Worm (Caenorhabditis elegans) whole organism, L1 larva: ENCODE measurements around the gene W03F9.1.

Experiments used
- ces-1 ChIP-seq: fragments of 150-350 bp; optimal IDR thresholded peaks from 2 replicates; lab custom pipeline; 2014; ENCODE audit warnings: missing biosample characterization, missing genetic modification reagents, missing genetic modification characterization
- elt-3 ChIP-seq, 6 experiments: fragments of 150-350 bp in 1 of 6; sonication (generic microtip); optimal IDR thresholded peaks; 2 replicates each; lab custom pipeline; 2017 to 2018; ENCODE audit warnings: missing biosample characterization in 6 of 6, missing genetic modification characterization in 6 of 6, inconsistent platforms in 1 of 6
- pqm-1 ChIP-seq: sonication (generic microtip); optimal IDR thresholded peaks from 3 replicates; lab custom pipeline; 2017; ENCODE audit warnings: missing biosample characterization, missing genetic modification characterization
- tbx-2 ChIP-seq: sonication (generic microtip); optimal IDR thresholded peaks from 2 replicates; lab custom pipeline; 2016; ENCODE audit warnings: missing genetic modification characterization, missing compliant biosample characterization

ce11 chrV:83732-84131, 42.8 kb downstream of the W03F9.1 start, which contains the start of gene daam-1:
- TF ChIP-seq elt-3 (tag; optimal IDR thresholded peaks at IDR 0.05; lab: Kevin White, UChicago): no peak
- TF ChIP-seq pqm-1 (tag; lab: Kevin White, UChicago): no peak
- TF ChIP-seq ces-1 (GFP tag; lab: Kevin White, UChicago): no peak
- TF ChIP-seq tbx-2: no peak
